Fruit fly (Drosophila melanogaster): ENCODE results near the gene CG7685.

DNA sequence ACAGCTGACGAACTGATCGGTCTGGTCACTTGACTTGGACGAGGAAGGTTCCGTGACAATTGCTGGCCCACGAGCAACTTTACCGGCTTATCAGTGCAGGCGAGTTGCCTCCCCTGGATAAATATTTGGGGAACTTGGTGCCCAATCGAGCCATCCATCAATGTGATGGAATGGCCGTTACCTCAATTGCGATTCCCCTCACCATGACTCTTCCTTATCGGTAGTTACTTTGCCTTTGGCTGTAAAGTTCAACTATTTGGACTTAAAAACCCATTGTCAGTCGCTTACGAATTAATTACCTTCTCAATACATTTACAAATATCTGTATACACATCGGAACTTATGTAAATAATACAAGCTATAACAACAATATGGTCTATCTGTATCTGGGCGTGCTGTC, 14.9 kb upstream of the CG7685 start, which contains the start of gene Vha100-4:
- no peak for TF ChIP-seq insv (optimal IDR thresholded peaks at IDR 0.05)
- TF ChIP-seq psq (optimal IDR thresholded peaks at IDR 0.05): no peak
- no peak for TF ChIP-seq Sin3A (optimal IDR thresholded peaks at IDR 0.05)
- TF ChIP-seq h (optimal IDR thresholded peaks at IDR 0.05): no peak
- TF ChIP-seq ttk (optimal IDR thresholded peaks at IDR 0.05): no peak
- TF ChIP-seq Myc (optimal IDR thresholded peaks at IDR 0.05): no peak

All from Kc167 (cell line).